Worm (Caenorhabditis elegans): ENCODE data around the gene C15F1.5.

DNA sequence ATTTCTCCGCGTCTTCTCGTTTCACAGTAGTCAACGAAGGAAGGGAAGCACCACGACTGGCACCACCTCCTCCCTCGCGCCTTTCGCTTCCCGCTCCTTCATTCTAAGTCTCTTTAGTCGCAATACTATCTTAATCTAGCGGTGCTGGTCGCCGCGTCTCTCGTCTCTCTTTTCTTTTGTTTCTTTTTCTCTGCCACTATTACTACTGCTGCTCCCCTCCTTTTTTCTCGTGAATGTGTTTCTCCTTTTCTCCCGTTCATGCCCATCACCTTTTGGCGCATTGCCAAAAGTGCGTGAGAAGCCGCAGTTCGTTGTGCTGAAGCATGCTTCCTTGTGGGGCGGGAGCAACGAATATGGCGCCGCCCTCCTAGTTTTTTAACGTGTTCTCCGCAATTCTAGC lies 43.9 kb downstream of the C15F1.5 start:
- TF ChIP-seq unc-62 (GFP tag; optimal IDR thresholded peaks at IDR 0.05 in 1 of 2) (no peak), unc-62 (tag; optimal IDR thresholded peaks at IDR 0.05) (no peak), daf-8 (GFP tag; IDR thresholded peaks at IDR 0.05) (no peak), unc-39 (tag; optimal IDR thresholded peaks at IDR 0.05) (no peak), ama-1 (optimal IDR thresholded peaks at IDR 0.05) (no peak), lin-29 (GFP tag; IDR thresholded peaks at IDR 0.05) (no peak), F44E2.7 (GFP tag; IDR thresholded peaks at IDR 0.05) (no peak), dmd-9 (GFP tag; IDR thresholded peaks at IDR 0.05) (no peak), nhr-11 (tag; optimal IDR thresholded peaks at IDR 0.05) (peak; percentile 73)
